Worm (Caenorhabditis elegans) whole organism, midembryonic: ENCODE measurements around the gene R11G1.11.

ENCODE experiments used
- flt-1 ChIP-seq: fragments of 200-800 bp; sonication (Bioruptor generic); IDR thresholded peaks from 2 replicates; pipeline ENCODE4 v1.3.6; 2022; ENCODE audit warnings: missing genetic modification characterization, missing compliant biosample characterization
- med-1 ChIP-seq: sonication (generic microtip); optimal IDR thresholded peaks from 2 replicates; lab custom pipeline; 2017; ENCODE audit warnings: missing genetic modification characterization, mild to moderate bottlenecking, missing compliant biosample characterization, antibody characterized with exemption, missing genetic modification reagents; ENCODE audit not compliant: insufficient read depth

DNA sequence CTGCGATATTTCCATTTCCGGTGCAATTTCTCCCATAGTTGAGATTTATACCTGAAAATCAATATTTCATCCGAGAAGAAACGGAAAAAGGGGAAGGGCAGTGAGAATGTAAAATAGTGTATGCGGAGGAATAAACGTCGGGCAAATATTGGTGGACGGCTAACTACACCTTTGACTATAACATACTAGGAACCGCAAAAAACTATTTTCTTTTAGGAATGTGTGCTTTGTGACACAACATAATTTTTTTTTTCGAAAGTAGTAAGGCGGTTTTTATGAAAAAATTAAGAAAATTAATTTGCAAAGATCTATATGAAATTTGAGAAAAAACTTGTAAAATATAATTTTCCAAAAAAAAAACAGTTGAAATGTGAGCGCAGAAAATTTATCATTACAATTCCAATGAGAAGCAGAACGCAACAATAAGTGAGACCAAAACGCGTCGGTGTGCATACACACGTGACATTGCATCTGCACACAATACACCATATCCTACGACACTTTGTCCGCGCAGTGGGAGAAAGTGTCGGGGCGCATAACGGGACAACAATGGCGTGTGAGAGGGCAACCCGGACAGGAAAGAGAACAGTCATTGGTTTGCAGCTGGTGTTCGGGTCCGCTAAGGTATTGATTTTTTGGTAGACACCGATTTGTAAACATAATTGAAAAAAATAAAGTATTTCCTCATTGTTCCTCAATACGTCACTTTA, 4.5 kb upstream of the R11G1.11 start, which contains the start of the genes sax-1 and R11G1.2:
- TF ChIP-seq flt-1 (GFP tag; lab: Robert Waterston, UW) (no peak), med-1 (GFP tag; lab: Kevin White, UChicago) (no peak)
